Worm (Caenorhabditis elegans): ENCODE measurements around the gene irld-49.

irld-49 gene

ce11 chrII:2985935-2986498 is 42.0 kb downstream of the irld-49 start:
- TF ChIP-seq sptf-2 (GFP tag; optimal IDR thresholded peaks at IDR 0.05): peak; percentile 12
- TF ChIP-seq ets-4 (GFP tag; optimal IDR thresholded peaks at IDR 0.05): no peak
- TF ChIP-seq bed-2 (GFP tag; IDR thresholded peaks at IDR 0.05): no peak
- TF ChIP-seq snpc-4 (GFP tag; optimal IDR thresholded peaks at IDR 0.05): no peak
- peak; percentile 62 to 86 (median 80) for TF ChIP-seq snpc-4 (tag; optimal IDR thresholded peaks at IDR 0.05)
- 0 out of 2 replicates have a peak, but pooled peaks have one; percentile 5 for TF ChIP-seq ztf-28 (GFP tag; IDR thresholded peaks at IDR 0.05)
- no peak for TF ChIP-seq hmg-20 (GFP tag; IDR thresholded peaks at IDR 0.05)
- no peak for TF ChIP-seq nhr-90 (tag; optimal IDR thresholded peaks at IDR 0.05)
- TF ChIP-seq F57C9.4 (tag; optimal IDR thresholded peaks at IDR 0.05): no peak
- 0 out of 2 replicates have a peak, but pooled peaks have one; percentile 27 for TF ChIP-seq cebp-1 (GFP tag; IDR thresholded peaks at IDR 0.05)
- TF ChIP-seq cebp-1 (tag; optimal IDR thresholded peaks at IDR 0.05): peak; percentile 36
- no peak for TF ChIP-seq lin-54 (GFP tag; optimal IDR thresholded peaks at IDR 0.05)
- TF ChIP-seq unc-62 (GFP tag; optimal IDR thresholded peaks at IDR 0.05): no peak
- TF ChIP-seq pha-4 (tag; optimal IDR thresholded peaks at IDR 0.05): no peak
- peak; percentile 28 for TF ChIP-seq zim-3 (tag; optimal IDR thresholded peaks at IDR 0.05)
- TF ChIP-seq F37B4.10 (GFP tag; IDR thresholded peaks at IDR 0.05): 0 out of 2 replicates have a peak, but pooled peaks have one; percentile 75
- TF ChIP-seq mcd-1 (GFP tag; IDR thresholded peaks at IDR 0.05): peak; percentile 8; the same call in 1 of the 2 replicates
- TF ChIP-seq B0336.3 (GFP tag; IDR thresholded peaks at IDR 0.05): no peak
- TF ChIP-seq egrh-3 (GFP tag; IDR thresholded peaks at IDR 0.05): peak; percentile 61; the same call in 1 of the 2 replicates
- 0 out of 2 replicates have a peak, but pooled peaks have one; percentile 45 for TF ChIP-seq nfyb-1 (GFP tag; IDR thresholded peaks at IDR 0.05)
- TF ChIP-seq attf-6 (GFP tag; IDR thresholded peaks at IDR 0.05): no peak
- peak; percentile 69 for TF ChIP-seq zfh-2 (GFP tag; conservative IDR thresholded peaks at IDR 0.05)

ce11 chrII:2987122-2987556 is 43.2 kb downstream of the irld-49 start:
- TF ChIP-seq chd-7 (tag; optimal IDR thresholded peaks at IDR 0.05): peak; percentile 59
- no peak for TF ChIP-seq mel-28 (tag; optimal IDR thresholded peaks at IDR 0.05; ENCODE audit: borderline replicate concordance)
- no peak for TF ChIP-seq nhr-179 (tag; optimal IDR thresholded peaks at IDR 0.05)
- 0 out of 2 replicates have a peak, but pooled peaks have one; percentile 30 for TF ChIP-seq ztf-28 (GFP tag; IDR thresholded peaks at IDR 0.05)
- TF ChIP-seq sea-2 (GFP tag; IDR thresholded peaks at IDR 0.05): peak; percentile 21; the same call in 1 of the 2 replicates
- peak; percentile 30; the same call in 1 of the 2 replicates for TF ChIP-seq mcd-1 (GFP tag; IDR thresholded peaks at IDR 0.05)
- TF ChIP-seq attf-5 (GFP tag; optimal IDR thresholded peaks at IDR 0.05): no peak
- no peak for TF ChIP-seq snpc-1.3 (tag; optimal IDR thresholded peaks at IDR 0.05; ENCODE audit: insufficient read depth)
- TF ChIP-seq F52B5.7 (tag; optimal IDR thresholded peaks at IDR 0.05): peak; percentile 57
- TF ChIP-seq snpc-4 (GFP tag; optimal IDR thresholded peaks at IDR 0.05): no peak
- peak; percentile 7 to 82 (median 44) for TF ChIP-seq snpc-4 (tag; optimal IDR thresholded peaks at IDR 0.05)
- peak; percentile 33 for TF ChIP-seq somi-1 (GFP tag; optimal IDR thresholded peaks at IDR 0.05)
- TF ChIP-seq ccch-3 (GFP tag; optimal IDR thresholded peaks at IDR 0.05): no peak
- TF ChIP-seq him-1 (tag; optimal IDR thresholded peaks at IDR 0.05): no peak
- no peak for TF ChIP-seq ekl-4 (GFP tag; IDR thresholded peaks at IDR 0.05)
- TF ChIP-seq ceh-58 (GFP tag; IDR thresholded peaks at IDR 0.05): no peak
- TF ChIP-seq nfya-1 (tag; optimal IDR thresholded peaks at IDR 0.05; ENCODE audit: borderline replicate concordance, insufficient read depth): no peak
- TF ChIP-seq F39B2.1 (GFP tag; IDR thresholded peaks at IDR 0.05): peak; percentile 37; the same call in 1 of the 2 replicates
- TF ChIP-seq cebp-2 (GFP tag; IDR thresholded peaks at IDR 0.05): 0 out of 2 replicates have a peak, but pooled peaks have one; percentile 40
- peak; percentile 39; the same call in 1 of the 2 replicates for TF ChIP-seq egrh-3 (GFP tag; IDR thresholded peaks at IDR 0.05)
- TF ChIP-seq let-607 (tag; optimal IDR thresholded peaks at IDR 0.05): no peak
- peak; percentile 36 for TF ChIP-seq K12H6.12 (tag; optimal IDR thresholded peaks at IDR 0.05)
- TF ChIP-seq zfh-2 (GFP tag; conservative IDR thresholded peaks at IDR 0.05): peak; percentile 77
- peak; percentile 5 for TF ChIP-seq lin-54 (GFP tag; optimal IDR thresholded peaks at IDR 0.05)
- TF ChIP-seq F57A8.1 (GFP tag; optimal IDR thresholded peaks at IDR 0.05): peak; percentile 37
- TF ChIP-seq cebp-1 (GFP tag; IDR thresholded peaks at IDR 0.05): no peak
- TF ChIP-seq cebp-1 (tag; optimal IDR thresholded peaks at IDR 0.05): peak; percentile 50
- TF ChIP-seq hmg-1.2 (GFP tag; IDR thresholded peaks at IDR 0.05): no peak
- 0 out of 2 replicates have a peak, but pooled peaks have one; percentile 41 for TF ChIP-seq dox-1 (GFP tag; IDR thresholded peaks at IDR 0.05)
- no peak for TF ChIP-seq akir-1 (GFP tag; optimal IDR thresholded peaks at IDR 0.05)
- TF ChIP-seq bed-2 (GFP tag; IDR thresholded peaks at IDR 0.05): peak; percentile 43; the same call in 1 of the 2 replicates
- TF ChIP-seq F33H1.4 (GFP tag; IDR thresholded peaks at IDR 0.05): no peak
- no peak for TF ChIP-seq die-1 (tag; optimal IDR thresholded peaks at IDR 0.05)
